Worm (Caenorhabditis elegans): ENCODE results near the gene W07A12.4.

- TF ChIP-seq lin-39 (tag; optimal IDR thresholded peaks at IDR 0.05) (no peak), nhr-76 (tag; optimal IDR thresholded peaks at IDR 0.05) (no peak), rnt-1 (tag; optimal IDR thresholded peaks at IDR 0.05) (no peak), unc-62 (GFP tag; optimal IDR thresholded peaks at IDR 0.05) (no peak), ama-1 (optimal IDR thresholded peaks at IDR 0.05) (no peak), zag-1 (tag; optimal IDR thresholded peaks at IDR 0.05) (no peak), snpc-4 (tag; optimal IDR thresholded peaks at IDR 0.05) (no peak), nhr-12 (tag; optimal IDR thresholded peaks at IDR 0.05) (no peak), unc-30 (tag; optimal IDR thresholded peaks at IDR 0.05) (no peak)
Measured at ce11 chrII:9145961-9146360, at the start of gene W07A12.4.

All from whole organism, L1 larva.